Fruit fly (Drosophila melanogaster) whole organism, wandering third instar larva: ENCODE measurements around the gene CG44838.

Experiments
- Abd-B ChIP-seq: fragments of >200 bp; optimal IDR thresholded peaks from 2 replicates; lab custom pipeline; 2017; ENCODE audit warnings: missing biosample characterization, missing genetic modification characterization
- CG9705 ChIP-seq: fragments of 200-800 bp; sonication (Bioruptor generic); optimal IDR thresholded peaks from 2 replicates; lab custom pipeline; 2018; ENCODE audit warnings: missing biosample characterization, mild to moderate bottlenecking, missing genetic modification characterization
- Dfd ChIP-seq: fragments of >200 bp; optimal IDR thresholded peaks from 2 replicates; lab custom pipeline; 2017; ENCODE audit warnings: missing biosample characterization, missing genetic modification characterization
- Dif ChIP-seq: fragments of 200-275, 200-300 bp; sonication (Bioruptor generic); optimal IDR thresholded peaks from 2 replicates; lab custom pipeline; 2018; ENCODE audit warnings: missing biosample characterization, missing genetic modification characterization; ENCODE audit not compliant: partially characterized antibody
- HLH106 ChIP-seq: fragments of 200-800 bp; optimal IDR thresholded peaks from 3 replicates; lab custom pipeline; 2019; ENCODE audit warnings: missing biosample characterization, mild to moderate bottlenecking, missing genetic modification characterization, moderate library complexity
- Hnf4 ChIP-seq: fragments of 200-800 bp; sonication (Bioruptor generic); optimal IDR thresholded peaks from 2 replicates; lab custom pipeline; 2016; ENCODE audit warnings: missing biosample characterization, mild to moderate bottlenecking, missing genetic modification characterization
- Hr78 ChIP-seq: fragments of >200 bp; optimal IDR thresholded peaks from 2 replicates; lab custom pipeline; 2017; ENCODE audit warnings: missing biosample characterization, missing genetic modification characterization
- Hr83 ChIP-seq: fragments of 200-300 bp; sonication (Bioruptor generic); optimal IDR thresholded peaks from 2 replicates; lab custom pipeline; 2016; ENCODE audit warnings: missing biosample characterization, mild to moderate bottlenecking, missing genetic modification characterization, moderate library complexity; ENCODE audit not compliant: poor library complexity, severe bottlenecking
- Jra ChIP-seq: sonication (Bioruptor generic); optimal IDR thresholded peaks from 2 replicates; lab custom pipeline; 2016; ENCODE audit warnings: missing biosample characterization, missing genetic modification characterization
- Mio ChIP-seq: sonication (Bioruptor generic); optimal IDR thresholded peaks from 2 replicates; lab custom pipeline; 2016; ENCODE audit warnings: missing biosample characterization, missing genetic modification characterization
- N ChIP-seq: fragments of >200 bp; optimal IDR thresholded peaks from 2 replicates; lab custom pipeline; 2018; ENCODE audit warnings: missing biosample characterization, missing external identifiers, missing genetic modification characterization
- OdsH ChIP-seq: fragments of 200-800 bp; sonication (Bioruptor generic); optimal IDR thresholded peaks from 2 replicates; lab custom pipeline; 2016; ENCODE audit warnings: missing biosample characterization, mild to moderate bottlenecking, missing genetic modification characterization
- Rel ChIP-seq, 2 experiments: fragments of 200-800 bp; sonication (Bioruptor generic) in 1 of 2; optimal IDR thresholded peaks; 2 replicates in 1 of 2; 3 replicates in 1 of 2; lab custom pipeline; 2016 to 2019; ENCODE audit warnings: mild to moderate bottlenecking in 2 of 2, missing biosample characterization in 2 of 2, missing genetic modification characterization in 2 of 2, moderate library complexity in 1 of 2
- Sp1 ChIP-seq: fragments of 200-800 bp; sonication (Bioruptor generic); optimal IDR thresholded peaks from 3 replicates; lab custom pipeline; 2019; ENCODE audit warnings: missing biosample characterization, mild to moderate bottlenecking, missing genetic modification characterization, moderate library complexity
- brk ChIP-seq: fragments of 200-800 bp; sonication (Bioruptor generic); optimal IDR thresholded peaks from 2 replicates; lab custom pipeline; 2016; ENCODE audit warnings: missing biosample characterization, mild to moderate bottlenecking, missing genetic modification characterization
- dl ChIP-seq, 2 experiments: fragments of 175-275, 200-275 bp in 1 of 2; fragments of 200-275 bp in 1 of 2; sonication (Bioruptor generic); optimal IDR thresholded peaks; lab custom pipeline; 2018; ENCODE audit warnings: mild to moderate bottlenecking in 2 of 2, missing biosample characterization in 2 of 2, missing genetic modification characterization in 2 of 2, moderate library complexity in 2 of 2; ENCODE audit not compliant: partially characterized antibody in 2 of 2, insufficient read depth in 1 of 2
- dmrt93B ChIP-seq: fragments of 200-800 bp; sonication (Bioruptor generic); optimal IDR thresholded peaks from 2 replicates; lab custom pipeline; 2018; ENCODE audit warnings: missing biosample characterization, mild to moderate bottlenecking, missing genetic modification characterization
- ey ChIP-seq: fragments of 200-800 bp; sonication (Bioruptor generic); optimal IDR thresholded peaks from 2 replicates; lab custom pipeline; 2016; ENCODE audit warnings: missing biosample characterization, missing genetic modification characterization
- foxo ChIP-seq, 2 experiments: fragments of 200-800 bp; sonication (Bioruptor generic); optimal IDR thresholded peaks; 2 replicates in 1 of 2; 3 replicates in 1 of 2; lab custom pipeline; 2016 to 2017; ENCODE audit warnings: missing biosample characterization in 2 of 2, missing genetic modification characterization in 2 of 2
- fru ChIP-seq: fragments of 200-800 bp; sonication (Bioruptor generic); optimal IDR thresholded peaks from 3 replicates; lab custom pipeline; 2016; ENCODE audit warnings: missing biosample characterization, mild to moderate bottlenecking, missing genetic modification characterization
- h ChIP-seq: fragments of 200-800 bp; sonication (Bioruptor generic); optimal IDR thresholded peaks from 3 replicates; lab custom pipeline; 2016; ENCODE audit warnings: missing biosample characterization, mild to moderate bottlenecking, missing genetic modification characterization
- jim ChIP-seq: fragments of 175-275, 200-325 bp; sonication (Bioruptor generic); optimal IDR thresholded peaks from 2 replicates; lab custom pipeline; 2016; ENCODE audit warnings: missing biosample characterization, mild to moderate bottlenecking, missing genetic modification characterization
- pan ChIP-seq: fragments of >200 bp; optimal IDR thresholded peaks from 2 replicates; lab custom pipeline; 2017
- psq ChIP-seq: fragments of 200-800 bp; sonication (Bioruptor generic); optimal IDR thresholded peaks from 3 replicates; lab custom pipeline; 2017; ENCODE audit warnings: missing biosample characterization, mild to moderate bottlenecking, missing genetic modification characterization, moderate library complexity
- rgr ChIP-seq: fragments of 200-800 bp; sonication (Bioruptor generic); optimal IDR thresholded peaks from 3 replicates; lab custom pipeline; 2016; ENCODE audit warnings: missing biosample characterization, mild to moderate bottlenecking, missing genetic modification characterization
- sv ChIP-seq: fragments of 200-800 bp; sonication (Bioruptor generic); optimal IDR thresholded peaks from 3 replicates; lab custom pipeline; 2016; ENCODE audit warnings: missing biosample characterization, missing genetic modification characterization
- tai ChIP-seq: sonication (Bioruptor generic); optimal IDR thresholded peaks from 2 replicates; lab custom pipeline; 2016; ENCODE audit warnings: missing biosample characterization, missing genetic modification characterization
- usp ChIP-seq: fragments of >200 bp; optimal IDR thresholded peaks from 2 replicates; lab custom pipeline; 2017; ENCODE audit warnings: missing biosample characterization, missing genetic modification characterization

CG44838 gene

dm6 chr3L:9468261-9468890 is 7.5 kb downstream of the CG44838 start:
- peak; percentile 27 for TF ChIP-seq psq (GFP tag; lab: Kevin White, UChicago)
- no peak for TF ChIP-seq fru (GFP tag; lab: Kevin White, UChicago)
- TF ChIP-seq Hr83 = no peak
- no peak for TF ChIP-seq dl (GFP tag; optimal IDR thresholded peaks at IDR 0.05; lab: Kevin White, UChicago; ENCODE audit: insufficient read depth in 1 of 2, partially characterized antibody in 2 of 2)
- TF ChIP-seq foxo (GFP tag; optimal IDR thresholded peaks at IDR 0.05; lab: Kevin White, UChicago) = peak in 1 of 2 experiments; percentile 6
- peak; percentile 18 for TF ChIP-seq OdsH (GFP tag; lab: Kevin White, UChicago)
- peak; percentile 30 for TF ChIP-seq ey (GFP tag; lab: Kevin White, UChicago)

dm6 chr3L:9469079-9469478 is 8.2 kb downstream of the CG44838 start:
- no peak for TF ChIP-seq Rel (GFP tag; optimal IDR thresholded peaks at IDR 0.05; lab: Kevin White, UChicago)
- no peak for TF ChIP-seq Rel (tag; optimal IDR thresholded peaks at IDR 0.05; lab: Kevin White, UChicago)
- no peak for TF ChIP-seq HLH106 (tag; lab: Kevin White, UChicago)
- TF ChIP-seq N = no peak

- TF ChIP-seq brk (GFP tag; lab: Kevin White, UChicago) (no peak), Dfd (GFP tag; lab: Kevin White, UChicago) (peak; percentile 92), psq (GFP tag; lab: Kevin White, UChicago) (no peak), Hr83 (no peak), CG9705 (GFP tag; lab: Kevin White, UChicago) (no peak)
- TF ChIP-seq, all 38 proteins: peak for 1
Observed at dm6 chr3L:9471151-9471903, 10.5 kb downstream of the CG44838 start.

- peak; percentile 35 for TF ChIP-seq OdsH (GFP tag; lab: Kevin White, UChicago)
- peak in 1 of 2 experiments; percentile 78 for TF ChIP-seq foxo (GFP tag; optimal IDR thresholded peaks at IDR 0.05; lab: Kevin White, UChicago)
- no peak for TF ChIP-seq Hnf4
- TF ChIP-seq N = no peak
- TF ChIP-seq Dif (GFP tag; lab: Kevin White, UChicago) = no peak
- TF ChIP-seq psq (GFP tag; lab: Kevin White, UChicago) = peak; percentile 70
- peak; percentile 49 for TF ChIP-seq fru (GFP tag; lab: Kevin White, UChicago)
- TF ChIP-seq Hr83 = peak; percentile 83
- TF ChIP-seq Jra (GFP tag; lab: Kevin White, UChicago) = no peak
- no peak for TF ChIP-seq sv (GFP tag; lab: Kevin White, UChicago)
- TF ChIP-seq dmrt93B (GFP tag; lab: Kevin White, UChicago) = no peak
- TF ChIP-seq Mio (GFP tag; lab: Kevin White, UChicago) = no peak
- peak; percentile 37 for TF ChIP-seq CG9705 (GFP tag; lab: Kevin White, UChicago)
- no peak for TF ChIP-seq Rel (GFP tag; optimal IDR thresholded peaks at IDR 0.05; lab: Kevin White, UChicago)
- peak; percentile 51 for TF ChIP-seq Rel (tag; optimal IDR thresholded peaks at IDR 0.05; lab: Kevin White, UChicago)
- no peak for TF ChIP-seq Dfd (GFP tag; lab: Kevin White, UChicago)
- TF ChIP-seq Abd-B (GFP tag; lab: Kevin White, UChicago) = no peak
- peak; percentile 68 for TF ChIP-seq rgr (GFP tag; lab: Kevin White, UChicago)
- no peak for TF ChIP-seq pan (lab: Kevin White, UChicago)
- no peak for TF ChIP-seq usp
- TF ChIP-seq tai (GFP tag; lab: Kevin White, UChicago) = no peak
- TF ChIP-seq Hr78 (GFP tag; lab: Kevin White, UChicago) = no peak
- peak; percentile 55 for TF ChIP-seq Sp1
- TF ChIP-seq dl (GFP tag; optimal IDR thresholded peaks at IDR 0.05; lab: Kevin White, UChicago; ENCODE audit: insufficient read depth in 1 of 2, partially characterized antibody in 2 of 2) = no peak
- TF ChIP-seq jim (GFP tag; lab: Kevin White, UChicago) = no peak
- TF ChIP-seq ey (GFP tag; lab: Kevin White, UChicago) = peak; percentile 47
- peak; percentile 48 for TF ChIP-seq HLH106 (tag; lab: Kevin White, UChicago)
- peak; percentile 66 for TF ChIP-seq h (GFP tag; lab: Kevin White, UChicago)
Observed at dm6 chr3L:9476829-9477228, 16.0 kb downstream of the CG44838 start, which contains the start of the genes Uch-L5 and Jarid2. Uch-L5 (minus strand) TSS chr3L:9476965. Jarid2 (plus strand) TSS chr3L:9477038.
